Worm (Caenorhabditis elegans): ENCODE results near the gene T27D12.6.

- no peak for TF ChIP-seq dao-5 (tag; optimal IDR thresholded peaks at IDR 0.05)
- no peak for TF ChIP-seq him-1 (tag; optimal IDR thresholded peaks at IDR 0.05)
These were observed 25.3 kb downstream of the T27D12.6 start, which contains the start of gene K12D12.5 for ce11 chrII:11860623-11861079.
